Worm (Caenorhabditis elegans): ENCODE measurements around the gene Y38C1AA.6.

The Y38C1AA.6 gene

ce11 chrIV:162530-162929, at the start of gene Y38C1AA.6:
Gene Y38C1AA.6, plus strand, starts transcription at chrIV:162830.
- no peak for TF ChIP-seq tra-4 (tag; optimal IDR thresholded peaks at IDR 0.05)
- TF ChIP-seq B0310.2 (tag; optimal IDR thresholded peaks at IDR 0.05): no peak
- TF ChIP-seq tbx-11 (GFP tag; IDR thresholded peaks at IDR 0.05): no peak

- TF ChIP-seq flt-1 (GFP tag; IDR thresholded peaks at IDR 0.05): no peak
- TF ChIP-seq tra-4 (tag; optimal IDR thresholded peaks at IDR 0.05): no peak
- peak; percentile 55; the same call in 1 of the 2 replicates for TF ChIP-seq sea-1 (GFP tag; conservative IDR thresholded peaks at IDR 0.05)
- TF ChIP-seq tbx-37 (GFP tag; conservative IDR thresholded peaks at IDR 0.05): no peak
These were observed 43.8 kb upstream of the Y38C1AA.6 start for ce11 chrIV:118786-119185.

DNA sequence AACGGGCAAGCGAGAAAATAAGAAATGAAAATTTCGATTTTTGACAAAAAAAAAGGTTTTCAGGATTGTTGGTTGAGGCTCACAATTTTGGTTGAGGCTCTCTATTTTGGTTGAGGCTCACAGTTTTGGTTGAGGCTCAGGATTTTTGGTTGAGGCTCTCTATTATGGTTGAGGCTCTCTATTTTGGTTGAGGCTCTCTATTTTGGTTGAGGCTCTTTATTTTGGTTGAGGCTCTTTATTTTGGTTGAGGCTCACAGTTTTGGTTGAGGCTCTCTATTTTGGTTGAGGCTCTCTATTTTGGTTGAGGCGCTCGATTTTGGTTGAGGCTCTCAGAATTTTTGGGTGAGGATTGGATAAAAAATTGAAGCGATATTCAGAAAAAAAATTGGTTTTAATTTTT, 42.8 kb upstream of the Y38C1AA.6 start:
- TF ChIP-seq ceh-36 (tag; optimal IDR thresholded peaks at IDR 0.05) (no peak), hmbx-1 (tag; optimal IDR thresholded peaks at IDR 0.05) (no peak), F13C5.2 (tag; optimal IDR thresholded peaks at IDR 0.05) (no peak), sea-1 (GFP tag; conservative IDR thresholded peaks at IDR 0.05) (no peak), tra-4 (tag; optimal IDR thresholded peaks at IDR 0.05) (no peak), pes-1 (GFP tag; IDR thresholded peaks at IDR 0.05) (no peak)

ce11 chrIV:121607-122006, 41.0 kb upstream of the Y38C1AA.6 start, which contains the start of gene tut-1:
Gene tut-1, minus strand, starts transcription at chrIV:121707.
- TF ChIP-seq hmg-4 (GFP tag; optimal IDR thresholded peaks at IDR 0.05): no peak
- TF ChIP-seq scrt-1 (GFP tag; IDR thresholded peaks at IDR 0.05): no peak
- no peak for TF ChIP-seq flt-1 (GFP tag; IDR thresholded peaks at IDR 0.05)
- TF ChIP-seq sea-1 (GFP tag; conservative IDR thresholded peaks at IDR 0.05): no peak
- TF ChIP-seq tbx-37 (GFP tag; conservative IDR thresholded peaks at IDR 0.05): no peak
- TF ChIP-seq F13C5.2 (tag; optimal IDR thresholded peaks at IDR 0.05): no peak
- TF ChIP-seq ceh-36 (tag; optimal IDR thresholded peaks at IDR 0.05): no peak
- no peak for TF ChIP-seq ama-1 (optimal IDR thresholded peaks at IDR 0.05)
- no peak for TF ChIP-seq aly-1 (tag; optimal IDR thresholded peaks at IDR 0.05)
- no peak for TF ChIP-seq ceh-13 (GFP tag; optimal IDR thresholded peaks at IDR 0.05)
- TF ChIP-seq tra-4 (tag; optimal IDR thresholded peaks at IDR 0.05): no peak
- no peak for TF ChIP-seq hnd-1 (tag; optimal IDR thresholded peaks at IDR 0.05)
- TF ChIP-seq hmbx-1 (tag; optimal IDR thresholded peaks at IDR 0.05): no peak
- no peak for TF ChIP-seq pes-1 (GFP tag; IDR thresholded peaks at IDR 0.05)
- no peak for TF ChIP-seq ets-7 (tag; optimal IDR thresholded peaks at IDR 0.05)

DNA sequence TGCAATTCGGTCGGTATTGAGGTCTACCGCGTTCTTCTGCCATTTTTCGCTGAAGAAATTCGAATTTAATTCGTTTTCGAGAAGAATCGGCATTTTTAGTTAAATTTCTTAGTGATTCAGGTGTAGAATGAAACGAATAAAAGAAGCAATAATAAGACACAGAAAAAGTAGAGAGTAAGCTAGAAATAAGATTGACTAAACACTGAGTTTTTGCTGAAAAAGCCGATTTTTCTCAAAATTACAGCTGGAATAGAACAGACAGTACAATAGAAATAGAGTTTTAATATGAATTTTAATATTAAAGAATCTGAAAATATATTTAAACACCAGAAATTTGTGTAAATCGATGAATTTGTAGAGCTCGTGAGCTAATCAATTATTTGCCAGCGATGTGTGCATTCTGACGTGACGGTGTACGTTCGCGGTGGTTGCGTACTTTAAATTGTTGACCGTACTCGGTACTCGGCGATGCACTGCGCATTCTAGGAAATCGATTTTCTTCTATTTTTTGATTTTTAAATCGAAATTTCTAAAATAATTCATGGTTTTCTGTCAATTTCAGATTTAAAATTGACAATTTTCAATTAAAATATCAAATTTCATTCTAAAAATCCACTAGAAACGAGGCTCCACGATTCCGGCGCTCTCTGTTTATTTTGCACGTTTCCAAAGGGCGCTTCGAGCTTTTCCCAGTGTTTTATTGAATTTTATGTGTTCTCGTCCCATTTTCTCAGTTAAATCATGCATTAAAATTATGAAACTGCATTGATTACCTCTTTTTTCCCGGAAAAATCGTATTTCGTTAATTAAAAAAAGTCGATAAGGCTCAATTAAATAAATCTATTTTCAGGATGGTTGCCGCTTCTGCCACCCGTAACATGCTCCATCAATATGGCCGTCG, 36.5 kb upstream of the Y38C1AA.6 start, which contains the start of the genes grld-1 and cox-6C:
grld-1 (minus strand) TSS at position 51 of the 901 bp plus-strand sequence.
cox-6C (plus strand) TSS at position 851 of the 901 bp plus-strand sequence.
- TF ChIP-seq pes-1 (GFP tag; IDR thresholded peaks at IDR 0.05) (no peak), F13C5.2 (tag; optimal IDR thresholded peaks at IDR 0.05) (peak; percentile 68), scrt-1 (GFP tag; IDR thresholded peaks at IDR 0.05) (no peak), flt-1 (GFP tag; IDR thresholded peaks at IDR 0.05) (no peak)

ce11 chrIV:128525-128924, 34.1 kb upstream of the Y38C1AA.6 start:
- peak; percentile 46 for TF ChIP-seq hmg-4 (GFP tag; optimal IDR thresholded peaks at IDR 0.05)
- no peak for TF ChIP-seq scrt-1 (GFP tag; IDR thresholded peaks at IDR 0.05)
- peak; percentile 49 for TF ChIP-seq B0310.2 (tag; optimal IDR thresholded peaks at IDR 0.05)
- TF ChIP-seq tbx-11 (GFP tag; IDR thresholded peaks at IDR 0.05): 0 out of 2 replicates have a peak, but pooled peaks have one; percentile 6

- TF ChIP-seq scrt-1 (GFP tag; IDR thresholded peaks at IDR 0.05) (no peak), hmg-4 (GFP tag; optimal IDR thresholded peaks at IDR 0.05) (no peak), pes-1 (GFP tag; IDR thresholded peaks at IDR 0.05) (no peak), ceh-13 (GFP tag; optimal IDR thresholded peaks at IDR 0.05) (no peak), tra-4 (tag; optimal IDR thresholded peaks at IDR 0.05) (no peak), B0310.2 (tag; optimal IDR thresholded peaks at IDR 0.05) (no peak), ama-1 (optimal IDR thresholded peaks at IDR 0.05) (no peak), tbx-37 (GFP tag; conservative IDR thresholded peaks at IDR 0.05) (no peak), flt-1 (GFP tag; IDR thresholded peaks at IDR 0.05) (no peak), aly-1 (tag; optimal IDR thresholded peaks at IDR 0.05) (no peak), hnd-1 (tag; optimal IDR thresholded peaks at IDR 0.05) (no peak), F13C5.2 (tag; optimal IDR thresholded peaks at IDR 0.05) (no peak)
These were observed 32.5 kb upstream of the Y38C1AA.6 start for ce11 chrIV:130150-130549.

- TF ChIP-seq tbx-11 (GFP tag; IDR thresholded peaks at IDR 0.05) (no peak), flt-1 (GFP tag; IDR thresholded peaks at IDR 0.05) (no peak), scrt-1 (GFP tag; IDR thresholded peaks at IDR 0.05) (no peak), hnd-1 (tag; optimal IDR thresholded peaks at IDR 0.05) (no peak), hmg-4 (GFP tag; optimal IDR thresholded peaks at IDR 0.05) (no peak)
These were observed 30.5 kb upstream of the Y38C1AA.6 start, which contains the start of gene daf-1 for ce11 chrIV:132095-132494. Gene daf-1, plus strand, starts transcription at chrIV:132416.

DNA sequence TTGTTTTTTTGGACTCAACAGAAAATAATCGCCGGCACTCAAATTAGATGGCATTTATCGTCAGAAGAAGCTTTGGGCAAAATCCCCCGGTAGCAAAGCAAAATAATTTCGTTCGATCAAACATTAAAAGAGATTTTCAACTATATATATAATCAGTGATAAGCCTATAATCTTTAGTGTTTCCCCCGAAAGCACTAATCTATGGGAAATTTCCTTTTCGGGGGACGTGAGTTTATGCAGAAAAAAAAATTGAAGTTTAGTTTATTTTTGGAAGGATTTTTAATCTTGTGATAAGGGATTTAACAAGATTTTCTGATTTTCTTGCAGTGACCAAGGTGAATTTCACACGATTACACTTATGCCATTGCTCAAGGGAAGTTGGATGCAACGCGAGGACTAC, 28.7 kb upstream of the Y38C1AA.6 start:
- TF ChIP-seq pes-1 (GFP tag; IDR thresholded peaks at IDR 0.05) (no peak), ceh-36 (tag; optimal IDR thresholded peaks at IDR 0.05) (no peak), F13C5.2 (tag; optimal IDR thresholded peaks at IDR 0.05) (no peak), B0310.2 (tag; optimal IDR thresholded peaks at IDR 0.05) (no peak), hmbx-1 (tag; optimal IDR thresholded peaks at IDR 0.05) (no peak), tbx-11 (GFP tag; IDR thresholded peaks at IDR 0.05) (no peak), aly-1 (tag; optimal IDR thresholded peaks at IDR 0.05) (no peak)
